Fruit fly (Drosophila melanogaster) whole organism, wandering third instar larva: ENCODE measurements around the gene CG13063.

Source experiments
- Abd-B ChIP-seq: fragments of >200 bp; optimal IDR thresholded peaks from 2 replicates; lab custom pipeline; 2017; ENCODE audit warnings: missing biosample characterization, missing genetic modification characterization
- CG32264 ChIP-seq: fragments of 200-800 bp; sonication (Bioruptor generic); optimal IDR thresholded peaks from 2 replicates; lab custom pipeline; 2016; ENCODE audit warnings: missing biosample characterization, missing genetic modification characterization
- CG9705 ChIP-seq: fragments of 200-800 bp; sonication (Bioruptor generic); optimal IDR thresholded peaks from 2 replicates; lab custom pipeline; 2018; ENCODE audit warnings: missing biosample characterization, mild to moderate bottlenecking, missing genetic modification characterization
- CrebA ChIP-seq: fragments of 200-800 bp; sonication (Bioruptor generic); optimal IDR thresholded peaks from 2 replicates; lab custom pipeline; 2016; ENCODE audit warnings: missing biosample characterization, mild to moderate bottlenecking, missing genetic modification characterization, borderline replicate concordance
- Dfd ChIP-seq: fragments of >200 bp; optimal IDR thresholded peaks from 2 replicates; lab custom pipeline; 2017; ENCODE audit warnings: missing biosample characterization, missing genetic modification characterization
- Dif ChIP-seq: fragments of 200-275, 200-300 bp; sonication (Bioruptor generic); optimal IDR thresholded peaks from 2 replicates; lab custom pipeline; 2018; ENCODE audit warnings: missing biosample characterization, missing genetic modification characterization; ENCODE audit not compliant: partially characterized antibody
- Hr78 ChIP-seq: fragments of >200 bp; optimal IDR thresholded peaks from 2 replicates; lab custom pipeline; 2017; ENCODE audit warnings: missing biosample characterization, missing genetic modification characterization
- Hr83 ChIP-seq: fragments of 200-300 bp; sonication (Bioruptor generic); optimal IDR thresholded peaks from 2 replicates; lab custom pipeline; 2016; ENCODE audit warnings: missing biosample characterization, mild to moderate bottlenecking, missing genetic modification characterization, moderate library complexity; ENCODE audit not compliant: poor library complexity, severe bottlenecking
- Jra ChIP-seq: sonication (Bioruptor generic); optimal IDR thresholded peaks from 2 replicates; lab custom pipeline; 2016; ENCODE audit warnings: missing biosample characterization, missing genetic modification characterization
- Mio ChIP-seq: sonication (Bioruptor generic); optimal IDR thresholded peaks from 2 replicates; lab custom pipeline; 2016; ENCODE audit warnings: missing biosample characterization, missing genetic modification characterization
- Myc ChIP-seq: fragments of >200 bp; optimal IDR thresholded peaks from 2 replicates; lab custom pipeline; 2017
- N ChIP-seq: fragments of >200 bp; optimal IDR thresholded peaks from 2 replicates; lab custom pipeline; 2018; ENCODE audit warnings: missing biosample characterization, missing external identifiers, missing genetic modification characterization
- OdsH ChIP-seq: fragments of 200-800 bp; sonication (Bioruptor generic); optimal IDR thresholded peaks from 2 replicates; lab custom pipeline; 2016; ENCODE audit warnings: missing biosample characterization, mild to moderate bottlenecking, missing genetic modification characterization
- Sp1 ChIP-seq: fragments of 200-800 bp; sonication (Bioruptor generic); optimal IDR thresholded peaks from 3 replicates; lab custom pipeline; 2019; ENCODE audit warnings: missing biosample characterization, mild to moderate bottlenecking, missing genetic modification characterization, moderate library complexity
- Vsx2 ChIP-seq: fragments of 200-300, 225-300 bp; sonication (Bioruptor generic); optimal IDR thresholded peaks from 2 replicates; lab custom pipeline; 2018; ENCODE audit warnings: missing biosample characterization, missing genetic modification characterization; ENCODE audit not compliant: partially characterized antibody
- br ChIP-seq: fragments of 200-800 bp; sonication (Bioruptor generic); optimal IDR thresholded peaks from 2 replicates; lab custom pipeline; 2016; ENCODE audit warnings: missing biosample characterization, missing genetic modification characterization
- brk ChIP-seq: fragments of 200-800 bp; sonication (Bioruptor generic); optimal IDR thresholded peaks from 2 replicates; lab custom pipeline; 2016; ENCODE audit warnings: missing biosample characterization, mild to moderate bottlenecking, missing genetic modification characterization
- dl ChIP-seq, 2 experiments: fragments of 175-275, 200-275 bp in 1 of 2; fragments of 200-275 bp in 1 of 2; sonication (Bioruptor generic); optimal IDR thresholded peaks; lab custom pipeline; 2018; ENCODE audit warnings: mild to moderate bottlenecking in 2 of 2, missing biosample characterization in 2 of 2, missing genetic modification characterization in 2 of 2, moderate library complexity in 2 of 2; ENCODE audit not compliant: partially characterized antibody in 2 of 2, insufficient read depth in 1 of 2
- dmrt93B ChIP-seq: fragments of 200-800 bp; sonication (Bioruptor generic); optimal IDR thresholded peaks from 2 replicates; lab custom pipeline; 2018; ENCODE audit warnings: missing biosample characterization, mild to moderate bottlenecking, missing genetic modification characterization
- dsf ChIP-seq: sonication (Bioruptor generic); optimal IDR thresholded peaks from 2 replicates; lab custom pipeline; 2016; ENCODE audit warnings: missing biosample characterization, missing genetic modification characterization, borderline replicate concordance
- ey ChIP-seq: fragments of 200-800 bp; sonication (Bioruptor generic); optimal IDR thresholded peaks from 2 replicates; lab custom pipeline; 2016; ENCODE audit warnings: missing biosample characterization, missing genetic modification characterization
- foxo ChIP-seq, 2 experiments: fragments of 200-800 bp; sonication (Bioruptor generic); optimal IDR thresholded peaks; 2 replicates in 1 of 2; 3 replicates in 1 of 2; lab custom pipeline; 2016 to 2017; ENCODE audit warnings: missing biosample characterization in 2 of 2, missing genetic modification characterization in 2 of 2
- fru ChIP-seq: fragments of 200-800 bp; sonication (Bioruptor generic); optimal IDR thresholded peaks from 3 replicates; lab custom pipeline; 2016; ENCODE audit warnings: missing biosample characterization, mild to moderate bottlenecking, missing genetic modification characterization
- h ChIP-seq: fragments of 200-800 bp; sonication (Bioruptor generic); optimal IDR thresholded peaks from 3 replicates; lab custom pipeline; 2016; ENCODE audit warnings: missing biosample characterization, mild to moderate bottlenecking, missing genetic modification characterization
- jim ChIP-seq: fragments of 175-275, 200-325 bp; sonication (Bioruptor generic); optimal IDR thresholded peaks from 2 replicates; lab custom pipeline; 2016; ENCODE audit warnings: missing biosample characterization, mild to moderate bottlenecking, missing genetic modification characterization
- lola ChIP-seq: fragments of >200 bp; optimal IDR thresholded peaks from 2 replicates; lab custom pipeline; 2017; ENCODE audit warnings: missing biosample characterization, missing genetic modification characterization
- pan ChIP-seq: fragments of >200 bp; optimal IDR thresholded peaks from 2 replicates; lab custom pipeline; 2017
- rgr ChIP-seq: fragments of 200-800 bp; sonication (Bioruptor generic); optimal IDR thresholded peaks from 3 replicates; lab custom pipeline; 2016; ENCODE audit warnings: missing biosample characterization, mild to moderate bottlenecking, missing genetic modification characterization
- sage ChIP-seq: fragments of 200-800 bp; sonication (Bioruptor generic); optimal IDR thresholded peaks from 2 replicates; lab custom pipeline; 2016; ENCODE audit warnings: missing biosample characterization, mild to moderate bottlenecking, missing genetic modification characterization
- sv ChIP-seq: fragments of 200-800 bp; sonication (Bioruptor generic); optimal IDR thresholded peaks from 3 replicates; lab custom pipeline; 2016; ENCODE audit warnings: missing biosample characterization, missing genetic modification characterization
- tai ChIP-seq: sonication (Bioruptor generic); optimal IDR thresholded peaks from 2 replicates; lab custom pipeline; 2016; ENCODE audit warnings: missing biosample characterization, missing genetic modification characterization
- usp ChIP-seq: fragments of >200 bp; optimal IDR thresholded peaks from 2 replicates; lab custom pipeline; 2017; ENCODE audit warnings: missing biosample characterization, missing genetic modification characterization
- woc ChIP-seq: sonication (Bioruptor generic); optimal IDR thresholded peaks from 2 replicates; lab custom pipeline; 2016; ENCODE audit warnings: missing biosample characterization, mild to moderate bottlenecking, missing genetic modification characterization

Gene CG13063

DNA sequence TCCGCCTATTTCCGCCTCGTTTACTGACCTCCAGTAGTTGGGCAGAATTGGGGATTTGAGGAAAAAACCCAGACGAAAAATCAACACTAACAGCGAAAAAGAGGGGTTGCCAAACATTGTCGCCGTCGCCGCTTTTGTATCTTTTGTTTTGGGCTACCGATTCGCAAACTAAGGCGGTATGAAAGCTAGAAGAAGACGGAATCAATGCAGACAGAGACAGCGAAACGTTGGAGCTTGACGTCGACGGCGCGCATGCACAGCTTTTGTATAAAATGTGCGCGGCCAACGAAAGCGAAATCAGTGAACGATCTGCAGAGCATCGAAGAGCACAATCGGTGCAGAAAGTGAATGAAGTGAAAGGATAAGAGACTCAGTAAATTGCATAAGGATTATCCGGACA, 32.3 kb downstream of the CG13063 start, which contains the start of gene CG4998:
CG4998 (plus strand) TSS at position 301 of the 400 bp plus-strand sequence.
- no peak for TF ChIP-seq rgr (GFP tag; lab: Kevin White, UChicago)
- TF ChIP-seq brk (GFP tag; lab: Kevin White, UChicago) = no peak
- no peak for TF ChIP-seq Mio (GFP tag; lab: Kevin White, UChicago)
- no peak for TF ChIP-seq usp (GFP tag; lab: Kevin White, UChicago)
- no peak for TF ChIP-seq Sp1
- no peak for TF ChIP-seq sage (GFP tag; lab: Kevin White, UChicago)
- TF ChIP-seq sv (GFP tag; lab: Kevin White, UChicago) = no peak
- no peak for TF ChIP-seq pan (lab: Kevin White, UChicago)

DNA sequence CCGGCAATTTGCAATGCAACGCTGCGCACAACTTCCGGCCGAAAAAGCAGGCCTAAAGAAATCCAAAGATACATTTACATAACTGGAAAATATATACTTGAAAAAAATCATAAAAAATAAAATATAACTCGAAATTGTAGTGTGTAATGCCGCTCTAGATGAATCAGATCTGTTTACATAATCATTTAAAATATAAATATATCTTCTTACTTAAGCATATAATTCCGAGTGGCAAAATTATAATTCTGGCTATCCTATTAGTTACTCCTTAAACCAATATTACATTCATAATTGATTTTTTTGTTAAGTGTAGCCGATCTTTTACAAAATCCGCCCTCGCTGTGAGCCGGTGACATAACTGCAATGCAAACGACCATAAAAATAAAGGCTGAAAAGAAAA, 33.1 kb downstream of the CG13063 start:
- no peak for TF ChIP-seq tai (GFP tag; lab: Kevin White, UChicago)
- TF ChIP-seq br = no peak
- no peak for TF ChIP-seq dsf (GFP tag; lab: Kevin White, UChicago)
- no peak for TF ChIP-seq sage (GFP tag; lab: Kevin White, UChicago)
- no peak for TF ChIP-seq ey (GFP tag; lab: Kevin White, UChicago)
- no peak for TF ChIP-seq dl (GFP tag; optimal IDR thresholded peaks at IDR 0.05; lab: Kevin White, UChicago; ENCODE audit: insufficient read depth in 1 of 2, partially characterized antibody in 2 of 2)
- no peak for TF ChIP-seq Vsx2 (GFP tag; lab: Kevin White, UChicago)
- TF ChIP-seq Sp1 = no peak
- TF ChIP-seq brk (GFP tag; lab: Kevin White, UChicago) = no peak
- TF ChIP-seq CG9705 (GFP tag; lab: Kevin White, UChicago) = no peak
- TF ChIP-seq Dif = no peak
- TF ChIP-seq lola (GFP tag; lab: Kevin White, UChicago) = no peak
- TF ChIP-seq jim (GFP tag; lab: Kevin White, UChicago) = no peak
- TF ChIP-seq rgr (GFP tag; lab: Kevin White, UChicago) = no peak
- TF ChIP-seq Hr83 = no peak
- no peak for TF ChIP-seq foxo (GFP tag; optimal IDR thresholded peaks at IDR 0.05; lab: Kevin White, UChicago)
- no peak for TF ChIP-seq Hr78 (GFP tag; lab: Kevin White, UChicago)
- no peak for TF ChIP-seq Abd-B (GFP tag; lab: Kevin White, UChicago)
- no peak for TF ChIP-seq Mio (GFP tag; lab: Kevin White, UChicago)

DNA sequence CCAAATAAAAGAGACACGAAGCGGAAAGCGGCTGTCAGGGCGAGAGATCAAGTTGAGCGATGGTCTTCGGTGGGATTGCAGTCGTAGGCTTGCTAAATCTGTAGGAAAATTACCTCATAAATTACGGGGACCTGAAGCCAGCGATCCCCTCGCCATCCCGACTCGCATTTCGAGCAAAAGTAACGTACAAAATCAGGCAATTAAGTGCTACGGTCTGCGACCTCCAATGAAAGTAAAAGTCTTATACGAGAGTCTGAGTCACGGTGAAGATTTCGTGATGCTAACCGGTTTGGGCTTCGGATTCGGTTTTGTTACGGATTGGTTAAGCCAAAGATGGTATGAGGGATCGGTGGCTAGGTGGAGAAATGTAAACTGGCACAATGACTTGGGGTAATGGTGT, 33.5 kb downstream of the CG13063 start:
- TF ChIP-seq Hr78 (GFP tag; lab: Kevin White, UChicago) (no peak), sv (GFP tag; lab: Kevin White, UChicago) (no peak), sage (GFP tag; lab: Kevin White, UChicago) (no peak), foxo (GFP tag; optimal IDR thresholded peaks at IDR 0.05; lab: Kevin White, UChicago) (no peak), Hr83 (no peak), brk (GFP tag; lab: Kevin White, UChicago) (no peak), CrebA (no peak)
- TF ChIP-seq, all 38 proteins: peak for 0

dm6 chr3L:16346023-16346422, 39.6 kb downstream of the CG13063 start, which contains the start of gene CG33257:
CG33257 (plus strand) TSS chr3L:16346323.
- TF ChIP-seq CrebA (no peak), br (no peak), tai (GFP tag; lab: Kevin White, UChicago) (no peak), foxo (GFP tag; optimal IDR thresholded peaks at IDR 0.05; lab: Kevin White, UChicago) (no peak), N (GFP tag; lab: Kevin White, UChicago) (no peak), Jra (GFP tag; lab: Kevin White, UChicago) (no peak), pan (lab: Kevin White, UChicago) (no peak), woc (no peak), CG9705 (GFP tag; lab: Kevin White, UChicago) (no peak), Sp1 (no peak), Abd-B (GFP tag; lab: Kevin White, UChicago) (no peak), dmrt93B (GFP tag; lab: Kevin White, UChicago) (no peak)
- TF ChIP-seq, all 38 proteins: peak for 0

DNA sequence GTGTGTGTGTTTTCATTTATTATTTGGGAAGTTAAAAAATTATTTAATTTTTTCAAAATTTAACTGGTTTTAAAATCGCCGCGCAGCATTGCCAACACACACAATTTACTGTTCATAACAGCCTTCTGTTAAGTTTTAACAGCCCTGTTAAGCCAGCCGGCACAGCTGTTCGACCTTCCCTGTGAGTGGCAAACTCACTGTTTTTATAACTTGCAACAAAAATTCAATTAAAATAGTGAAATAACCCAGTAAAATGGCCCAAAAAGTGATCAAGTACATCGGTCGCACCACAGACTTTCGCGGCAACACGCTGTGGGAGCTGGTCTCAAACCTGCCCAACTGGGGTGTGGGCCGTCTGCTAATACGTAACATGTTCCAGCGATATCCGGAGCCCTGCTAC, 41.5 kb downstream of the CG13063 start, which contains the start of gene mRpS34:
mRpS34 (plus strand) TSS at position 161 of the 400 bp plus-strand sequence.
- no peak for TF ChIP-seq Dif
- TF ChIP-seq Myc = no peak
- no peak for TF ChIP-seq Mio (GFP tag; lab: Kevin White, UChicago)
- TF ChIP-seq CG32264 = no peak
- TF ChIP-seq, all 38 proteins: peak for 0

DNA sequence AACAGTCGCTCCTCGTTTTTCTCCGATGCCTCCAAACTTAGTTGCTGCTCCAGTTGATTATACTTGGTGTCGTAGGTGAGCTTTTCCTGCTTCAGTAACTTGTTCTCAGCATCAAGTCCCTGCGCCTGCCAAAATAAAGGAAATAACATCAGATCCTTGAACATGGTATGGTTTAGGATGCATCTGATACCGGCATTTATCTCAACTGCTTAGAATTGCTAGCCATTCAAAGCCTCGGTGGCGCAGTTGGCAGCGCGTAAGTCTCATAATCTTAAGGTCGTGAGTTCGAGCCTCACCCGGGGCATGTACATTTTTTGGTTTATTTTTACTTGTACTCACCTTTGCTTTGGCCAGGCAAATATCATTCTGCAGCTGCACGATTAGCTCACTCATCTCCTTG, 43.3 kb downstream of the CG13063 start:
- TF ChIP-seq CG9705 (GFP tag; lab: Kevin White, UChicago) (no peak), h (GFP tag; lab: Kevin White, UChicago) (no peak), br (no peak), Hr83 (no peak), OdsH (GFP tag; lab: Kevin White, UChicago) (no peak), usp (GFP tag; lab: Kevin White, UChicago) (no peak), dsf (GFP tag; lab: Kevin White, UChicago) (no peak), fru (GFP tag; lab: Kevin White, UChicago) (no peak), Dfd (GFP tag; lab: Kevin White, UChicago) (no peak), dl (GFP tag; optimal IDR thresholded peaks at IDR 0.05; lab: Kevin White, UChicago; ENCODE audit: insufficient read depth in 1 of 2, partially characterized antibody in 2 of 2) (no peak)
